Fruit fly (Drosophila melanogaster): ENCODE data around the gene CG1572.

DNA sequence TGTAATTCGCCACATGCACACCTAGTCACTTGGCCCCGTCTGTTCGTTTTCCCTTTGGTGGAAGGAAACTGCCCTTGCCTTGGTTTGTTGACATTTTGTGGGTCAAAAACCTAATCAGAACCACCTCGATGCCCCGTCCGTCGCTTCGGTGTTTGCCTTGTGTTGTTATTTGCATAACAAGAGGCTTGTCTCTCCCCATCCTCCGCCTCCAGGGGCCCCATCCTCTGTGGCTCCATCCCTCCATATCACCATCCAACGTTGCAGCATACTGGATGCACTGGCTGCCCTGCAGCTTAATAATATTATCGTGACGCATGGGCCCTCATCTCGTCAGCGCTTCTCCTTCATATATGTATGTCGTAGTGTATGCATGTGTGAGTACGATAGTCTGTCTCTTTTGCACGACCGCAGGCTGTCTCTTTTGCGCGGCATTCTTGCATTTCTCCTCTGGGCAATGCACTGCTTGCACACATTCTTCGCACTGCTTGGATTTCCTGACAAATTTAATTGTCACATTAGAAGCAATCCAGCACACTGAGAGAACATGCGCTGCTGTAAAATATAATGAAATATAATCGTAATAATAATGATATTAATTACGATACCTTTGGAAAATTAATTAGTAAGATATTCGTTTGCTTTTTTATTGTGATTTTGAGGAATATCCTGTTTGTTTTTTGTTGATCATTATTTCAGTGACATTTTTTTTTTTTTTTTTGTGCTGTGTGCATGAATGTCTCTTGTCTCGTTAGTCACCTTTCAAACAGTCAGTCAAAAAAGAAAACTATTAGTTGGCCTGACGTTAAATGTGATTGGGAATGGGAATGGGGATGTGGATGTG lies 14.1 kb downstream of the CG1572 start:
- TF ChIP-seq CG8478 (optimal IDR thresholded peaks at IDR 0.05) (no peak), CTCF (optimal IDR thresholded peaks at IDR 0.05) (no peak)
